Worm (Caenorhabditis elegans): ENCODE results near the gene C05D9.9.

DNA sequence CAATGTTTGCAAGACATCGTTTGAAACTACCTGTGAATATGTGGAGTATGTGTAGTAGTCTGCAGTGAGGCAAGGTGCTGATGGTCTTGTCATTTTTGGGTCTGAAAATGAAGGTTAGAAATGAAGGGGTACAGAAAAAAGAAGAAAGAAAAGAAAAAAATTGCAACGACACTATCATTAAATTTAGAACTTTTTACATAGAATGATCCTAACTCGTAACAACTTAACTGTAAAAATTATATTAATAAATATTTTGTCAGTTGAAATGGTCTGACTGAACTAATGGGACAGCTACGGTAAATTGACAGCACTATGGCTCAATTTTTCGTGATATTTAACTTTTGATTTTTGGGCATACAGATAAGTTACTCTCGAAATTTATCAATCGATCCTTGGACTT is 4.7 kb downstream of the C05D9.9 start, which contains the start of gene C05D9.7:
- TF ChIP-seq lin-39 (tag; optimal IDR thresholded peaks at IDR 0.05), result no peak
- no peak for TF ChIP-seq skn-1 (tag; optimal IDR thresholded peaks at IDR 0.05)
- no peak for TF ChIP-seq fkh-10 (GFP tag; optimal IDR thresholded peaks at IDR 0.05)
- no peak for TF ChIP-seq elt-3 (tag; optimal IDR thresholded peaks at IDR 0.05)
- TF ChIP-seq unc-39 (tag; optimal IDR thresholded peaks at IDR 0.05), result no peak
- no peak for TF ChIP-seq jun-1 (tag; optimal IDR thresholded peaks at IDR 0.05)
- TF ChIP-seq nhr-76 (tag; optimal IDR thresholded peaks at IDR 0.05), result no peak
- no peak for TF ChIP-seq snpc-4 (tag; optimal IDR thresholded peaks at IDR 0.05)
- no peak for TF ChIP-seq nhr-12 (tag; optimal IDR thresholded peaks at IDR 0.05)
- no peak for TF ChIP-seq egl-27 (tag; optimal IDR thresholded peaks at IDR 0.05)
- TF ChIP-seq zag-1 (tag; optimal IDR thresholded peaks at IDR 0.05), result no peak

Data from whole organism, L3 larva.